Worm (Caenorhabditis elegans) whole organism, mixed stage, embryonic: ENCODE measurements around the gene ccdc-149.
A peak's percentile ranks its signal among the peaks of the same experiment; 100 is the strongest.

Experiments
- M03D4.4 ChIP-seq: sonication (generic microtip); optimal IDR thresholded peaks from 2 replicates; lab custom pipeline; 2017; ENCODE audit warnings: mild to moderate bottlenecking, missing genetic modification characterization, missing compliant biosample characterization
- bed-3 ChIP-seq: fragments of 200-800 bp; sonication (Bioruptor generic); optimal IDR thresholded peaks from 3 replicates; lab custom pipeline; 2018; ENCODE audit warnings: mild to moderate bottlenecking, missing genetic modification characterization, moderate library complexity, missing compliant biosample characterization
- blmp-1 ChIP-seq: fragments of 150-350 bp; optimal IDR thresholded peaks from 2 replicates; lab custom pipeline; 2014; ENCODE audit warnings: missing biosample characterization, missing genetic modification characterization
- ceh-39 ChIP-seq: fragments of 150-350 bp; optimal IDR thresholded peaks from 2 replicates; lab custom pipeline; 2014; ENCODE audit warnings: missing biosample characterization, missing genetic modification characterization
- ceh-43 ChIP-seq: fragments of 200-800 bp; sonication (Bioruptor generic); optimal IDR thresholded peaks from 2 replicates; lab custom pipeline; 2018; ENCODE audit warnings: mild to moderate bottlenecking, missing genetic modification characterization, moderate library complexity, missing compliant biosample characterization
- ceh-83 ChIP-seq: fragments of 200-800 bp; sonication (Bioruptor generic); optimal IDR thresholded peaks from 2 replicates; lab custom pipeline; 2018; ENCODE audit warnings: mild to moderate bottlenecking, missing genetic modification characterization, missing compliant biosample characterization
- ces-1 ChIP-seq: fragments of 150-350 bp; optimal IDR thresholded peaks from 2 replicates; lab custom pipeline; 2014; ENCODE audit warnings: missing biosample characterization, missing genetic modification reagents, missing genetic modification characterization
- cnd-1 ChIP-seq: fragments of 200-800 bp; sonication (Bioruptor generic); optimal IDR thresholded peaks from 2 replicates; lab custom pipeline; 2018; ENCODE audit warnings: mild to moderate bottlenecking, missing genetic modification characterization, missing compliant biosample characterization
- drap-1 ChIP-seq: fragments of 200-800 bp; sonication (Bioruptor generic); optimal IDR thresholded peaks from 3 replicates; lab custom pipeline; 2018; ENCODE audit warnings: mild to moderate bottlenecking, missing genetic modification characterization, missing compliant biosample characterization
- elt-1 ChIP-seq: sonication (generic microtip); optimal IDR thresholded peaks from 2 replicates; lab custom pipeline; 2017; ENCODE audit warnings: missing genetic modification characterization, mild to moderate bottlenecking, missing compliant biosample characterization, antibody characterized with exemption, moderate library complexity, borderline replicate concordance; ENCODE audit not compliant: insufficient read depth
- elt-3 ChIP-seq: fragments of 150-350 bp; optimal IDR thresholded peaks from 2 replicates; lab custom pipeline; 2014; ENCODE audit warnings: missing biosample characterization, missing genetic modification characterization
- flh-1 ChIP-seq: fragments of 200-800 bp; sonication (Bioruptor generic); optimal IDR thresholded peaks from 2 replicates; lab custom pipeline; 2018; ENCODE audit warnings: mild to moderate bottlenecking, missing genetic modification characterization, moderate library complexity, missing compliant biosample characterization
- ham-2 ChIP-seq: fragments of 200-800 bp; sonication (Bioruptor generic); optimal IDR thresholded peaks from 2 replicates; lab custom pipeline; 2018; ENCODE audit warnings: mild to moderate bottlenecking, missing genetic modification characterization, missing compliant biosample characterization
- hlh-1 ChIP-seq: fragments of 150-350 bp; optimal IDR thresholded peaks from 2 replicates; lab custom pipeline; 2014; ENCODE audit warnings: missing biosample characterization, missing genetic modification reagents, missing genetic modification characterization
- lin-13 ChIP-seq: fragments of 150-350 bp; optimal IDR thresholded peaks from 2 replicates; lab custom pipeline; 2014; ENCODE audit warnings: missing biosample characterization, missing genetic modification characterization
- lin-32 ChIP-seq: fragments of 200-800 bp; sonication (Bioruptor generic); optimal IDR thresholded peaks from 2 replicates; lab custom pipeline; 2018; ENCODE audit warnings: mild to moderate bottlenecking, missing genetic modification characterization, missing compliant biosample characterization
- lsy-2 ChIP-seq: fragments of 150-350 bp; optimal IDR thresholded peaks from 2 replicates; lab custom pipeline; 2014; ENCODE audit warnings: missing biosample characterization, missing genetic modification characterization
- mab-5 ChIP-seq: fragments of 150-350 bp; optimal IDR thresholded peaks from 2 replicates; lab custom pipeline; 2014; ENCODE audit warnings: missing biosample characterization, missing genetic modification characterization
- mep-1 ChIP-seq: fragments of 150-350 bp; optimal IDR thresholded peaks from 2 replicates; lab custom pipeline; 2017; ENCODE audit warnings: missing biosample characterization, missing genetic modification reagents, missing genetic modification characterization, inconsistent platforms
- mls-2 ChIP-seq: sonication (generic microtip); optimal IDR thresholded peaks from 2 replicates; lab custom pipeline; 2016; ENCODE audit warnings: mild to moderate bottlenecking, missing genetic modification characterization, moderate library complexity, missing compliant biosample characterization
- nhr-12 ChIP-seq: fragments of 150-350 bp; optimal IDR thresholded peaks from 2 replicates; lab custom pipeline; 2014; ENCODE audit warnings: missing biosample characterization, missing genetic modification characterization
- nhr-2 ChIP-seq: fragments of 150-350 bp; optimal IDR thresholded peaks from 2 replicates; lab custom pipeline; 2014; ENCODE audit warnings: missing biosample characterization, missing genetic modification characterization
- nhr-237 ChIP-seq: fragments of 150-350 bp; optimal IDR thresholded peaks from 2 replicates; lab custom pipeline; 2014; ENCODE audit warnings: missing biosample characterization, missing genetic modification characterization
- nhr-28 ChIP-seq: fragments of 150-350 bp; optimal IDR thresholded peaks from 2 replicates; lab custom pipeline; 2014; ENCODE audit warnings: missing biosample characterization, missing genetic modification characterization
- nhr-76 ChIP-seq: sonication (generic microtip); optimal IDR thresholded peaks from 2 replicates; lab custom pipeline; 2017; ENCODE audit warnings: missing biosample characterization, missing genetic modification characterization
- pha-4 ChIP-seq: fragments of 150-350 bp; optimal IDR thresholded peaks from 2 replicates; lab custom pipeline; 2018; ENCODE audit warnings: missing biosample characterization, missing genetic modification reagents, missing genetic modification characterization
- sem-2 ChIP-seq: fragments of 200-800 bp; sonication (Bioruptor generic); optimal IDR thresholded peaks from 2 replicates; lab custom pipeline; 2018; ENCODE audit warnings: mild to moderate bottlenecking, missing genetic modification characterization, missing compliant biosample characterization
- snpc-4 ChIP-seq: fragments of 150-350 bp; optimal IDR thresholded peaks from 2 replicates; lab custom pipeline; 2014; ENCODE audit warnings: missing biosample characterization, missing genetic modification characterization
- sptf-1 ChIP-seq: sonication (generic microtip); optimal IDR thresholded peaks from 2 replicates; lab custom pipeline; 2017; ENCODE audit warnings: mild to moderate bottlenecking, missing genetic modification characterization, moderate library complexity, missing compliant biosample characterization
- tbx-8 ChIP-seq: fragments of 200-800 bp; sonication (Bioruptor generic); optimal IDR thresholded peaks from 2 replicates; lab custom pipeline; 2018; ENCODE audit warnings: mild to moderate bottlenecking, missing genetic modification characterization, moderate library complexity, missing compliant biosample characterization
- unc-120 ChIP-seq: sonication (generic microtip); optimal IDR thresholded peaks from 2 replicates; lab custom pipeline; 2017; ENCODE audit warnings: missing genetic modification characterization, missing compliant biosample characterization; ENCODE audit not compliant: poor library complexity, severe bottlenecking
- unc-39 ChIP-seq: fragments of 150-350 bp; optimal IDR thresholded peaks from 2 replicates; lab custom pipeline; 2014; ENCODE audit warnings: missing biosample characterization, missing genetic modification characterization
- unc-62 ChIP-seq: fragments of 150-350 bp; optimal IDR thresholded peaks from 2 replicates; lab custom pipeline; 2014; ENCODE audit warnings: missing biosample characterization, missing genetic modification reagents, missing genetic modification characterization
- zip-8 ChIP-seq: fragments of 150-350 bp; optimal IDR thresholded peaks from 2 replicates; lab custom pipeline; 2014; ENCODE audit warnings: missing biosample characterization, missing genetic modification characterization
- ztf-11 ChIP-seq: fragments of 150-350 bp; optimal IDR thresholded peaks from 2 replicates; lab custom pipeline; 2014; ENCODE audit warnings: missing biosample characterization, missing genetic modification characterization

Gene ccdc-149

ce11 chrX:11546445-11547275, 35.4 kb upstream of the ccdc-149 start, which contains the start of gene selt-1.1:
TSS of gene selt-1.1 (minus strand) at chrX:11546495.
- TF ChIP-seq ceh-43 (GFP tag; lab: Kevin White, UChicago) (no peak), ceh-83 (GFP tag; lab: Kevin White, UChicago) (peak; percentile 59), ceh-39 (tag; lab: Kevin White, UChicago) (no peak), nhr-28 (tag; lab: Kevin White, UChicago) (no peak), lin-13 (tag; lab: Kevin White, UChicago) (no peak), elt-3 (no peak), mls-2 (no peak), lin-32 (GFP tag; lab: Kevin White, UChicago) (no peak), nhr-76 (tag; lab: Kevin White, UChicago) (no peak), tbx-8 (GFP tag; lab: Kevin White, UChicago) (no peak), sptf-1 (tag; lab: Kevin White, UChicago) (no peak), sem-2 (no peak), nhr-2 (peak; percentile 57), ham-2 (GFP tag; lab: Kevin White, UChicago) (no peak), nhr-12 (tag; lab: Kevin White, UChicago) (no peak), flh-1 (GFP tag; lab: Kevin White, UChicago) (no peak), pha-4 (peak; percentile 82), hlh-1 (peak; percentile 38), unc-120 (tag; lab: Kevin White, UChicago) (peak; percentile 70), ces-1 (GFP tag; lab: Kevin White, UChicago) (no peak), unc-39 (tag; lab: Kevin White, UChicago) (no peak), elt-1 (tag; lab: Kevin White, UChicago) (no peak), lsy-2 (tag; lab: Kevin White, UChicago) (no peak), snpc-4 (tag; lab: Kevin White, UChicago) (no peak), mab-5 (tag; lab: Kevin White, UChicago) (no peak), unc-62 (GFP tag; lab: Kevin White, UChicago) (peak; percentile 36), blmp-1 (tag; lab: Kevin White, UChicago) (no peak), ztf-11 (tag; lab: Kevin White, UChicago) (no peak), mep-1 (tag; lab: Kevin White, UChicago) (peak; percentile 9), nhr-237 (peak; percentile 13), M03D4.4 (tag; lab: Kevin White, UChicago) (no peak), cnd-1 (peak; percentile 4), drap-1 (GFP tag; lab: Kevin White, UChicago) (peak; percentile 14), zip-8 (tag; lab: Kevin White, UChicago) (no peak), bed-3 (no peak)

- no peak for TF ChIP-seq zip-8 (tag; lab: Kevin White, UChicago)
- TF ChIP-seq nhr-28 (tag; lab: Kevin White, UChicago) = no peak
- no peak for TF ChIP-seq ceh-43 (GFP tag; lab: Kevin White, UChicago)
- no peak for TF ChIP-seq ceh-83 (GFP tag; lab: Kevin White, UChicago)
- TF ChIP-seq mls-2 = no peak
- TF ChIP-seq drap-1 (GFP tag; lab: Kevin White, UChicago) = no peak
- no peak for TF ChIP-seq unc-39 (tag; lab: Kevin White, UChicago)
- no peak for TF ChIP-seq sem-2
- TF ChIP-seq ceh-39 (tag; lab: Kevin White, UChicago) = no peak
These were observed 30.4 kb upstream of the ccdc-149 start for ce11 chrX:11541690-11542089.

- TF ChIP-seq blmp-1 (tag; lab: Kevin White, UChicago) (no peak), nhr-76 (tag; lab: Kevin White, UChicago) (no peak), ceh-43 (GFP tag; lab: Kevin White, UChicago) (no peak), elt-3 (no peak), pha-4 (no peak), cnd-1 (no peak), ceh-83 (GFP tag; lab: Kevin White, UChicago) (no peak), lsy-2 (tag; lab: Kevin White, UChicago) (no peak), tbx-8 (GFP tag; lab: Kevin White, UChicago) (no peak), sem-2 (no peak), zip-8 (tag; lab: Kevin White, UChicago) (no peak), hlh-1 (no peak), snpc-4 (tag; lab: Kevin White, UChicago) (no peak), mep-1 (tag; lab: Kevin White, UChicago) (no peak), nhr-237 (no peak), elt-1 (tag; lab: Kevin White, UChicago) (no peak), flh-1 (GFP tag; lab: Kevin White, UChicago) (no peak), ham-2 (GFP tag; lab: Kevin White, UChicago) (no peak), lin-13 (tag; lab: Kevin White, UChicago) (no peak), nhr-28 (tag; lab: Kevin White, UChicago) (no peak)
These were observed 26.1 kb upstream of the ccdc-149 start, which contains the start of gene gcp-2.2 for ce11 chrX:11537240-11537764. TSS of gene gcp-2.2 (plus strand) at chrX:11537714.
